Worm (Caenorhabditis elegans) whole organism, dauer: ENCODE measurements around the gene F08B4.8.
"Not testable (repeated sequence)": the region's sequence is repeated elsewhere in the genome, so short reads cannot be mapped to it uniquely, and the experiment has no call there.

Experiments used
- unc-62 ChIP-seq: sonication (generic microtip); optimal IDR thresholded peaks from 2 replicates; lab custom pipeline; 2017; ENCODE audit warnings: missing biosample characterization, missing genetic modification reagents, missing genetic modification characterization

Gene F08B4.8

ce11 chrIV:8679225-8679624 lies 1.8 kb downstream of the F08B4.8 start, which contains the start of gene nlp-60:
TSS of gene nlp-60 (minus strand) at chrIV:8679325.
- no peak for TF ChIP-seq unc-62 (GFP tag; lab: Kevin White, UChicago)

- no peak for TF ChIP-seq unc-62 (GFP tag; lab: Kevin White, UChicago)
Measured at ce11 chrIV:8686510-8686909, 9.1 kb downstream of the F08B4.8 start, which contains the start of gene pole-2. TSS of gene pole-2 (minus strand) at chrIV:8686610.

ce11 chrIV:8686966-8687365 lies 9.6 kb downstream of the F08B4.8 start:
- TF ChIP-seq unc-62 (GFP tag; lab: Kevin White, UChicago): no peak

- no peak for TF ChIP-seq unc-62 (GFP tag; lab: Kevin White, UChicago)
Measured at ce11 chrIV:8687605-8688191, 10.3 kb downstream of the F08B4.8 start, which contains the start of gene snrp-3. TSS of gene snrp-3 (minus strand) at chrIV:8687810.

- no peak for TF ChIP-seq unc-62 (GFP tag; lab: Kevin White, UChicago)
Measured at ce11 chrIV:8691486-8691885, 14.1 kb downstream of the F08B4.8 start, which contains the start of the genes hst-1 and ints-6. TSS of gene hst-1 (minus strand) at chrIV:8691513. TSS of gene ints-6 (plus strand) at chrIV:8691745.

- TF ChIP-seq unc-62 (GFP tag; lab: Kevin White, UChicago): no peak
Measured at ce11 chrIV:8697436-8697835, 20.0 kb downstream of the F08B4.8 start, which contains the start of gene ttll-11. TSS of gene ttll-11 (plus strand) at chrIV:8697736.

ce11 chrIV:8705504-8705903 lies 28.1 kb downstream of the F08B4.8 start, which contains the start of gene H23L24.4:
TSS of gene H23L24.4 (minus strand) at chrIV:8705604.
- TF ChIP-seq unc-62 (GFP tag; lab: Kevin White, UChicago): no peak

ce11 chrIV:8708046-8708445 lies 30.6 kb downstream of the F08B4.8 start:
- no peak for TF ChIP-seq unc-62 (GFP tag; lab: Kevin White, UChicago)

ce11 chrIV:8715032-8715431 lies 37.6 kb downstream of the F08B4.8 start, which contains the start of the genes parg-2 and ipla-5:
TSS of gene parg-2 (minus strand) at chrIV:8715132.
TSS of gene ipla-5 (plus strand) at chrIV:8715247.
- not testable (repeated sequence) for TF ChIP-seq unc-62 (GFP tag; lab: Kevin White, UChicago)

- no peak for TF ChIP-seq unc-62 (GFP tag; lab: Kevin White, UChicago)
Measured at ce11 chrIV:8718153-8718552, 40.8 kb downstream of the F08B4.8 start, which contains the start of gene H23L24.1. TSS of gene H23L24.1 (plus strand) at chrIV:8718453.

ce11 chrIV:8722801-8723200 lies 45.4 kb downstream of the F08B4.8 start:
- no peak for TF ChIP-seq unc-62 (GFP tag; lab: Kevin White, UChicago)

ce11 chrIV:8723720-8724119 lies 46.3 kb downstream of the F08B4.8 start, which contains the start of gene F21D5.9:
TSS of gene F21D5.9 (plus strand) at chrIV:8724020.
- no peak for TF ChIP-seq unc-62 (GFP tag; lab: Kevin White, UChicago)

ce11 chrIV:8724907-8725306 lies 47.5 kb downstream of the F08B4.8 start:
- no peak for TF ChIP-seq unc-62 (GFP tag; lab: Kevin White, UChicago)

ce11 chrIV:8725345-8725744 lies 47.9 kb downstream of the F08B4.8 start, which contains the start of gene pgm-3:
TSS of gene pgm-3 (plus strand) at chrIV:8725722.
- no peak for TF ChIP-seq unc-62 (GFP tag; lab: Kevin White, UChicago)
